Fruit fly (Drosophila melanogaster) whole organism, embryonic: ENCODE data around the gene Catsup.

Experiments
- Aef1 ChIP-seq: fragments of 200-800 bp; sonication (Bioruptor generic); IDR thresholded peaks from 3 replicates; pipeline ENCODE4 v1.3.6; 2022; ENCODE audit warnings: missing biosample characterization, missing genetic modification characterization
- Atf3 ChIP-seq: fragments of 200-800 bp; sonication (Bioruptor generic); optimal IDR thresholded peaks from 3 replicates; lab custom pipeline; 2016; ENCODE audit warnings: missing biosample characterization, missing genetic modification characterization
- CG10431 ChIP-seq: fragments of 200-800 bp; sonication (Bioruptor generic); optimal IDR thresholded peaks from 3 replicates; lab custom pipeline; 2018; ENCODE audit warnings: missing biosample characterization, mild to moderate bottlenecking, missing genetic modification characterization
- CG11696 ChIP-seq: fragments of 200-800 bp; sonication (Bioruptor generic); IDR thresholded peaks from 2 replicates; pipeline ENCODE4 v1.3.6; 2022; ENCODE audit warnings: missing biosample characterization, missing genetic modification characterization
- CG11723 ChIP-seq: fragments of 200-800 bp; sonication (Bioruptor generic); optimal IDR thresholded peaks from 2 replicates; lab custom pipeline; 2017; ENCODE audit warnings: missing biosample characterization, mild to moderate bottlenecking, missing genetic modification characterization
- CG13624 ChIP-seq: fragments of 200-800 bp; sonication (Bioruptor generic); optimal IDR thresholded peaks from 2 replicates; lab custom pipeline; 2016; ENCODE audit warnings: missing biosample characterization, missing genetic modification characterization
- CG14710 ChIP-seq: fragments of 200-800 bp; sonication (Bioruptor generic); optimal IDR thresholded peaks from 3 replicates; lab custom pipeline; 2019; ENCODE audit warnings: missing biosample characterization, mild to moderate bottlenecking, missing genetic modification characterization, moderate library complexity
- CG15073 ChIP-seq: fragments of 200-800 bp; sonication (Bioruptor generic); optimal IDR thresholded peaks from 2 replicates; lab custom pipeline; 2016; ENCODE audit warnings: missing biosample characterization, missing genetic modification characterization
- CG15696 ChIP-seq: fragments of 200-800 bp; sonication (Bioruptor generic); optimal IDR thresholded peaks from 2 replicates; lab custom pipeline; 2019; ENCODE audit warnings: missing biosample characterization, mild to moderate bottlenecking, missing genetic modification characterization, moderate library complexity
- CG18011 ChIP-seq: fragments of 200-800 bp; sonication (Bioruptor generic); optimal IDR thresholded peaks from 2 replicates; lab custom pipeline; 2017; ENCODE audit warnings: missing biosample characterization, missing genetic modification characterization, mild to moderate bottlenecking, moderate library complexity, missing genotype
- CG32532 ChIP-seq: fragments of 200-800 bp; sonication (Bioruptor generic); IDR thresholded peaks from 2 replicates; pipeline ENCODE4 v1.3.6; 2022; ENCODE audit warnings: missing biosample characterization, missing genetic modification characterization
- CG4404 ChIP-seq: fragments of 200-800 bp; sonication (Bioruptor generic); IDR thresholded peaks from 2 replicates; pipeline ENCODE4 v1.3.6; 2022; ENCODE audit warnings: missing biosample characterization, missing genetic modification characterization
- CG6654 ChIP-seq: fragments of 200-800 bp; sonication (Bioruptor generic); optimal IDR thresholded peaks from 2 replicates; lab custom pipeline; 2017; ENCODE audit warnings: missing biosample characterization, mild to moderate bottlenecking, missing genetic modification characterization
- CG6689 ChIP-seq: fragments of 200-800 bp; sonication (Bioruptor generic); IDR thresholded peaks from 2 replicates; pipeline ENCODE4 v1.3.6; 2022; ENCODE audit warnings: missing biosample characterization, missing genetic modification characterization
- CG7987 ChIP-seq: fragments of 200-800 bp; sonication (Bioruptor generic); optimal IDR thresholded peaks from 2 replicates; lab custom pipeline; 2018; ENCODE audit warnings: missing biosample characterization, mild to moderate bottlenecking, missing genetic modification characterization, moderate library complexity
- CG9797 ChIP-seq: fragments of 200-800 bp; sonication (Bioruptor generic); optimal IDR thresholded peaks from 3 replicates; lab custom pipeline; 2018; ENCODE audit warnings: missing biosample characterization, mild to moderate bottlenecking, missing genetic modification characterization
- CTCF ChIP-seq: fragments of 200-800 bp; sonication (Bioruptor generic); optimal IDR thresholded peaks from 2 replicates; lab custom pipeline; 2017; ENCODE audit warnings: missing biosample characterization, mild to moderate bottlenecking, missing genetic modification characterization, moderate library complexity
- Drgx ChIP-seq: fragments of 200-800 bp; sonication (Bioruptor generic); IDR thresholded peaks from 2 replicates; pipeline ENCODE4 v1.3.6; 2022; ENCODE audit warnings: missing biosample characterization, missing genetic modification characterization
- Fer3 ChIP-seq: fragments of 200-800 bp; sonication (Bioruptor generic); optimal IDR thresholded peaks from 2 replicates; lab custom pipeline; 2018; ENCODE audit warnings: missing biosample characterization, mild to moderate bottlenecking, missing genetic modification characterization, moderate library complexity
- H2.0 ChIP-seq: fragments of 200-800 bp; sonication (Bioruptor generic); IDR thresholded peaks from 2 replicates; pipeline ENCODE4 v1.3.6; 2022; ENCODE audit warnings: missing biosample characterization, missing genetic modification characterization
- Meics ChIP-seq: fragments of 200-800 bp; sonication (Bioruptor generic); optimal IDR thresholded peaks from 2 replicates; lab custom pipeline; 2017; ENCODE audit warnings: missing biosample characterization, mild to moderate bottlenecking, missing genetic modification characterization
- Optix ChIP-seq: fragments of 200-800 bp; sonication (Bioruptor generic); IDR thresholded peaks from 3 replicates; pipeline ENCODE4 v1.3.6; 2022; ENCODE audit warnings: missing biosample characterization, missing genetic modification characterization
- PHDP ChIP-seq: fragments of 200-800 bp; sonication (Bioruptor generic); optimal IDR thresholded peaks from 3 replicates; lab custom pipeline; 2018; ENCODE audit warnings: missing biosample characterization, mild to moderate bottlenecking, missing genetic modification characterization, moderate library complexity
- Stat92E ChIP-seq, 3 experiments: fragments of >200 bp in 2 of 3; fragments of 200-800 bp in 1 of 3; sonication (Bioruptor generic) in 1 of 3; optimal IDR thresholded peaks; 2 replicates each; lab custom pipeline; 2017 to 2019; ENCODE audit warnings: missing biosample characterization in 3 of 3, missing genetic modification characterization in 3 of 3, mild to moderate bottlenecking in 1 of 3, moderate library complexity in 1 of 3
- Usf ChIP-seq: fragments of 200-800 bp; sonication (Bioruptor generic); optimal IDR thresholded peaks from 2 replicates; lab custom pipeline; 2017; ENCODE audit warnings: missing genotype, missing biosample characterization, missing genetic modification characterization
- Xrp1 ChIP-seq: fragments of 200-800 bp; sonication (Bioruptor generic); IDR thresholded peaks from 2 replicates; pipeline ENCODE4 v1.3.6; 2022; ENCODE audit warnings: missing biosample characterization, missing genetic modification characterization
- ap ChIP-seq: fragments of 200-800 bp; sonication (Bioruptor generic); IDR thresholded peaks from 2 replicates; pipeline ENCODE4 v1.3.6; 2022; ENCODE audit warnings: missing biosample characterization, missing genetic modification characterization
- bigmax ChIP-seq: fragments of 200-800 bp; sonication (Bioruptor generic); optimal IDR thresholded peaks from 2 replicates; lab custom pipeline; 2018; ENCODE audit warnings: missing biosample characterization, mild to moderate bottlenecking, missing genetic modification characterization
- crc ChIP-seq: fragments of 200-800 bp; sonication (Bioruptor generic); optimal IDR thresholded peaks from 2 replicates; lab custom pipeline; 2016; ENCODE audit warnings: missing biosample characterization, missing genetic modification characterization
- crp ChIP-seq, 2 experiments: fragments of 200-800 bp; sonication (Bioruptor generic); optimal IDR thresholded peaks; 2 replicates in 1 of 2; 3 replicates in 1 of 2; lab custom pipeline; 2017; ENCODE audit warnings: missing biosample characterization in 2 of 2, missing genetic modification characterization in 2 of 2, mild to moderate bottlenecking in 1 of 2, moderate library complexity in 1 of 2
- dm ChIP-seq: fragments of 200-800 bp; sonication (Bioruptor generic); optimal IDR thresholded peaks from 3 replicates; lab custom pipeline; 2016; ENCODE audit warnings: missing biosample characterization, missing genetic modification characterization
- dpn ChIP-seq, 2 experiments: fragments of 200-800 bp; sonication (Bioruptor generic); optimal IDR thresholded peaks; 3 replicates each; lab custom pipeline; 2016; ENCODE audit warnings: missing biosample characterization in 2 of 2, missing genetic modification characterization in 2 of 2
- ewg ChIP-seq: fragments of 200-800 bp; sonication (Bioruptor generic); optimal IDR thresholded peaks from 3 replicates; lab custom pipeline; 2017; ENCODE audit warnings: mild to moderate bottlenecking, missing biosample characterization, missing genetic modification reagents, missing genetic modification characterization
- eyg ChIP-seq: fragments of 200-800 bp; sonication (Bioruptor generic); optimal IDR thresholded peaks from 3 replicates; lab custom pipeline; 2016; ENCODE audit warnings: missing biosample characterization, missing genetic modification characterization
- grau ChIP-seq: fragments of 200-800 bp; optimal IDR thresholded peaks from 3 replicates; lab custom pipeline; 2019; ENCODE audit warnings: missing biosample characterization, mild to moderate bottlenecking, missing genetic modification characterization, moderate library complexity
- hbn ChIP-seq: fragments of 200-800 bp; sonication (Bioruptor generic); IDR thresholded peaks from 2 replicates; pipeline ENCODE4 v1.3.6; 2022; ENCODE audit warnings: missing biosample characterization, missing genetic modification characterization; ENCODE audit not compliant: partially characterized antibody
- ind ChIP-seq: fragments of 200-800 bp; sonication (Bioruptor generic); optimal IDR thresholded peaks from 3 replicates; lab custom pipeline; 2016; ENCODE audit warnings: missing biosample characterization, missing genetic modification characterization
- jigr1 ChIP-seq: fragments of 200-800 bp; sonication (Bioruptor generic); IDR thresholded peaks from 3 replicates; pipeline ENCODE4 v1.3.6; 2022; ENCODE audit warnings: missing biosample characterization, missing genetic modification characterization
- lbe ChIP-seq: fragments of 200-800 bp; sonication (Bioruptor generic); optimal IDR thresholded peaks from 2 replicates; lab custom pipeline; 2016; ENCODE audit warnings: missing biosample characterization, mild to moderate bottlenecking, missing genetic modification characterization
- mam ChIP-seq: fragments of 200-800 bp; sonication (Bioruptor generic); optimal IDR thresholded peaks from 3 replicates; lab custom pipeline; 2016; ENCODE audit warnings: missing biosample characterization, missing genetic modification characterization
- mld ChIP-seq: fragments of 200-800 bp; sonication (Bioruptor generic); IDR thresholded peaks from 3 replicates; pipeline ENCODE4 v1.3.6; 2022; ENCODE audit warnings: missing biosample characterization, missing genetic modification characterization; ENCODE audit not compliant: partially characterized antibody
- nmo ChIP-seq: fragments of 200-800 bp; sonication (Bioruptor generic); optimal IDR thresholded peaks from 2 replicates; lab custom pipeline; 2018; ENCODE audit warnings: missing biosample characterization, mild to moderate bottlenecking, missing genetic modification characterization, moderate library complexity
- org-1 ChIP-seq: fragments of 200-800 bp; sonication (Bioruptor generic); optimal IDR thresholded peaks from 2 replicates; lab custom pipeline; 2017; ENCODE audit warnings: missing biosample characterization, missing genetic modification characterization
- p53 ChIP-seq: fragments of 200-800 bp; sonication (Bioruptor generic); optimal IDR thresholded peaks from 2 replicates; lab custom pipeline; 2016; ENCODE audit warnings: missing biosample characterization, missing genetic modification characterization
- pfk ChIP-seq: fragments of 200-800 bp; sonication (Bioruptor generic); optimal IDR thresholded peaks from 2 replicates; lab custom pipeline; 2018; ENCODE audit warnings: missing biosample characterization, mild to moderate bottlenecking, missing genetic modification characterization, moderate library complexity
- pho ChIP-seq: fragments of 200-800 bp; sonication (Bioruptor generic); optimal IDR thresholded peaks from 2 replicates; lab custom pipeline; 2016; ENCODE audit warnings: missing biosample characterization, missing genetic modification characterization
- pita ChIP-seq: fragments of 200-800 bp; sonication (Bioruptor generic); optimal IDR thresholded peaks from 2 replicates; lab custom pipeline; 2017; ENCODE audit warnings: missing biosample characterization, mild to moderate bottlenecking, missing genetic modification characterization
- salm ChIP-seq: fragments of 200-800 bp; sonication (Bioruptor generic); optimal IDR thresholded peaks from 2 replicates; lab custom pipeline; 2018; ENCODE audit warnings: missing biosample characterization, mild to moderate bottlenecking, missing genetic modification characterization
- tx ChIP-seq: fragments of 200-800 bp; sonication (Bioruptor generic); optimal IDR thresholded peaks from 2 replicates; lab custom pipeline; 2016; ENCODE audit warnings: missing biosample characterization, missing genetic modification characterization
- usp ChIP-seq: fragments of >200 bp; optimal IDR thresholded peaks from 2 replicates; lab custom pipeline; 2017; ENCODE audit warnings: missing biosample characterization, missing genetic modification characterization
- wdn ChIP-seq: fragments of 200-800 bp; sonication (Bioruptor generic); IDR thresholded peaks from 2 replicates; pipeline ENCODE4 v1.3.6; 2022; ENCODE audit warnings: missing biosample characterization, missing genetic modification characterization

The Catsup gene

dm6 chr2L:19051534-19052100 is 10.0 kb downstream of the Catsup start, which contains the start of gene Rpn3 (continued):
- TF ChIP-seq Optix (no peak), hbn (peak; percentile 64), CG13624 (GFP tag; lab: Kevin White, UChicago) (peak; percentile 79), lbe (peak; percentile 86), crp (GFP tag; optimal IDR thresholded peaks at IDR 0.05; lab: Kevin White, UChicago) (peak in 1 of 2 experiments; percentile 26), Stat92E (GFP tag; optimal IDR thresholded peaks at IDR 0.05; lab: Kevin White, UChicago) (no peak), wdn (peak; percentile 77), grau (tag; lab: Kevin White, UChicago) (peak; percentile 84), CG18011 (peak; percentile 69), CG11723 (GFP tag; lab: Kevin White, UChicago) (peak; percentile 48), dpn (GFP tag; optimal IDR thresholded peaks at IDR 0.05; lab: Kevin White, UChicago) (peak; percentile 77 to 90), mam (GFP tag; lab: Kevin White, UChicago) (peak; percentile 83), nmo (GFP tag; lab: Kevin White, UChicago) (peak; percentile 87), pfk (no peak), ind (GFP tag; lab: Kevin White, UChicago) (peak; percentile 84), CG15696 (tag; lab: Kevin White, UChicago) (peak; percentile 66), salm (tag; lab: Kevin White, UChicago) (peak; percentile 68), CG6654 (GFP tag; lab: Kevin White, UChicago) (no peak), CG9797 (GFP tag; lab: Kevin White, UChicago) (no peak), ewg (GFP tag; lab: Kevin White, UChicago) (peak; percentile 59), Drgx (peak; percentile 73), CG10431 (peak; percentile 12), Xrp1 (peak; percentile 93), org-1 (peak; percentile 32), PHDP (tag; lab: Kevin White, UChicago) (peak; percentile 83), Meics (GFP tag; lab: Kevin White, UChicago) (peak; percentile 76), ap (peak; percentile 80), pho (GFP tag; lab: Kevin White, UChicago) (peak; percentile 82), Atf3 (GFP tag; lab: Kevin White, UChicago) (peak; percentile 76), tx (GFP tag; lab: Kevin White, UChicago) (peak; percentile 75), Aef1 (peak; percentile 82), CG11696 (GFP tag; lab: Robert Waterston, UW) (peak; percentile 74), CG4404 (GFP tag; lab: Robert Waterston, UW) (peak; percentile 60), usp (GFP tag; lab: Kevin White, UChicago) (no peak), CG6689 (GFP tag; lab: Robert Waterston, UW) (peak; percentile 91), CG7987 (GFP tag; lab: Kevin White, UChicago) (peak; percentile 15), eyg (GFP tag; lab: Kevin White, UChicago) (peak; percentile 55), CG32532 (GFP tag; lab: Robert Waterston, UW) (peak; percentile 88), CTCF (GFP tag; lab: Kevin White, UChicago) (no peak), mld (GFP tag; lab: Robert Waterston, UW) (no peak), CG14710 (peak; percentile 87), p53 (peak; percentile 44), pita (GFP tag; lab: Kevin White, UChicago) (no peak), CG15073 (GFP tag; lab: Kevin White, UChicago) (peak; percentile 46), Fer3 (tag; lab: Kevin White, UChicago) (peak; percentile 79), H2.0 (GFP tag; lab: Robert Waterston, UW) (peak; percentile 87), jigr1 (peak; percentile 51; the same call in 1 of the 3 replicates), crc (GFP tag; lab: Kevin White, UChicago) (peak; percentile 47), Usf (GFP tag; lab: Kevin White, UChicago) (peak; percentile 38), bigmax (no peak), dm (GFP tag; lab: Kevin White, UChicago) (peak; percentile 80)
